Fruit fly (Drosophila melanogaster): ENCODE data around the gene tll.
A peak's percentile ranks its signal among the peaks of the same experiment; 100 is the strongest.

The tll gene

DNA sequence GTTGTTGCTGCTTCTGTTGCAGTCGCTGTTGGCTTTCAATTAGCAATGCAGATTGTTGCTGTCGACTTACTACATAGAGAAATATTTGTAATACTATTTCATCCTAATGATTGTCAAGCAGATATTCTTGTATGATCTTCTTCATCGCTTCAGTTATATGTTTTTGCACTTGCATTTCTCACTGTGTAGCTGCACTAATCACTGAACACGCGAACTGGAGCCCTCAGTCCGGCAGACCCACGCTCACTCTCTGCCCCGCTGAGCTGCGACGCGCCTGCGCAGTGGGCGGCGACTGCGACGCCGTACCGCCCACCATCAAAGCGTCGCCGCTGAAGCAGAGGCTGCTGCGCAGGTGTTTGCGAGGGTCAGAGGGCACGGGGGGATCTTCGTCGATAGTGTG is 22.6 kb downstream of the tll start (continued):
- TF ChIP-seq CG7928 (GFP tag; optimal IDR thresholded peaks at IDR 0.05) (no peak), CG17612 (GFP tag; IDR thresholded peaks at IDR 0.05) (no peak), run (tag; optimal IDR thresholded peaks at IDR 0.05) (no peak), danr (GFP tag; IDR thresholded peaks at IDR 0.05) (no peak), CG10274 (GFP tag; optimal IDR thresholded peaks at IDR 0.05) (no peak), dmrt99B (tag; optimal IDR thresholded peaks at IDR 0.05) (peak; percentile 38), CG10959 (GFP tag; IDR thresholded peaks at IDR 0.05) (no peak), phol (tag; optimal IDR thresholded peaks at IDR 0.05) (peak; percentile 19), dm (GFP tag; optimal IDR thresholded peaks at IDR 0.05) (no peak), Dip2 (GFP tag; IDR thresholded peaks at IDR 0.05) (no peak), Trl (optimal IDR thresholded peaks at IDR 0.05) (no peak), Trl (GFP tag; optimal IDR thresholded peaks at IDR 0.05) (no peak), luna (GFP tag; optimal IDR thresholded peaks at IDR 0.05) (no peak), Side (GFP tag; optimal IDR thresholded peaks at IDR 0.05) (no peak), fd3F (GFP tag; optimal IDR thresholded peaks at IDR 0.05) (no peak), z (GFP tag; IDR thresholded peaks at IDR 0.05) (0 out of 3 replicates have a peak, but pooled peaks have one; percentile 11), ci (GFP tag; IDR thresholded peaks at IDR 0.05) (peak; percentile 63; the same call in 2 of the 3 replicates), pan (optimal IDR thresholded peaks at IDR 0.05) (no peak), pan (GFP tag; optimal IDR thresholded peaks at IDR 0.05 in 1 of 2, IDR thresholded peaks at IDR 0.05 in 1 of 2) (peak in 1 of 2 experiments; percentile 28), Adf1 (GFP tag; IDR thresholded peaks at IDR 0.05) (peak; percentile 87), CG18011 (GFP tag; optimal IDR thresholded peaks at IDR 0.05) (no peak)

dm6 chr3R:30876136-30876683 is 24.1 kb downstream of the tll start, which contains the start of gene CG15546:
Gene CG15546, minus strand, starts transcription at chr3R:30876186.
- no peak for TF ChIP-seq CG2199 (GFP tag; IDR thresholded peaks at IDR 0.05)
- TF ChIP-seq lmd (GFP tag; IDR thresholded peaks at IDR 0.05), result no peak; the same call in 1 of the 2 replicates
- no peak for TF ChIP-seq Ravus (GFP tag; IDR thresholded peaks at IDR 0.05)
- TF ChIP-seq CG10565 (GFP tag; optimal IDR thresholded peaks at IDR 0.05), result no peak
- TF ChIP-seq CG15011 (GFP tag; optimal IDR thresholded peaks at IDR 0.05), result no peak
- TF ChIP-seq CG8388 (GFP tag; optimal IDR thresholded peaks at IDR 0.05), result no peak
- TF ChIP-seq Fer3 (tag; optimal IDR thresholded peaks at IDR 0.05), result no peak
- TF ChIP-seq Hey (tag; optimal IDR thresholded peaks at IDR 0.05), result no peak
- no peak for TF ChIP-seq B-H2 (GFP tag; optimal IDR thresholded peaks at IDR 0.05)
- no peak for TF ChIP-seq HmgZ (tag; optimal IDR thresholded peaks at IDR 0.05)
- TF ChIP-seq Mrtf (GFP tag; IDR thresholded peaks at IDR 0.05), result 0 out of 3 replicates have a peak, but pooled peaks have one; percentile 21
- no peak for TF ChIP-seq Dll (GFP tag; IDR thresholded peaks at IDR 0.05; ENCODE audit: partially characterized antibody)
- TF ChIP-seq CG11085 (GFP tag; IDR thresholded peaks at IDR 0.05), result no peak
- no peak for TF ChIP-seq Ets97D (GFP tag; optimal IDR thresholded peaks at IDR 0.05)
- no peak for TF ChIP-seq ci (GFP tag; IDR thresholded peaks at IDR 0.05)
- TF ChIP-seq kah (GFP tag; optimal IDR thresholded peaks at IDR 0.05), result no peak
- TF ChIP-seq Aef1 (GFP tag; IDR thresholded peaks at IDR 0.05), result no peak
- no peak for TF ChIP-seq run (tag; optimal IDR thresholded peaks at IDR 0.05)
- TF ChIP-seq CG14014 (GFP tag; IDR thresholded peaks at IDR 0.05), result 0 out of 2 replicates have a peak, but pooled peaks have one; percentile 23
- TF ChIP-seq Gug (GFP tag; IDR thresholded peaks at IDR 0.05), result no peak
- no peak for TF ChIP-seq Mad (GFP tag; optimal IDR thresholded peaks at IDR 0.05)
- TF ChIP-seq ase (GFP tag; IDR thresholded peaks at IDR 0.05), result no peak
- TF ChIP-seq Adf1 (GFP tag; IDR thresholded peaks at IDR 0.05), result peak; percentile 6; the same call in 1 of the 2 replicates
- peak; percentile 0 for TF ChIP-seq sens (GFP tag)
- TF ChIP-seq Bgb (GFP tag; IDR thresholded peaks at IDR 0.05; ENCODE audit: partially characterized antibody), result no peak
- no peak for TF ChIP-seq peb (GFP tag; IDR thresholded peaks at IDR 0.05)
- no peak for TF ChIP-seq CG12942 (GFP tag; optimal IDR thresholded peaks at IDR 0.05)
- TF ChIP-seq NfI (GFP tag; optimal IDR thresholded peaks at IDR 0.05), result no peak
- TF ChIP-seq Elba2 (GFP tag; optimal IDR thresholded peaks at IDR 0.05), result no peak
- no peak for TF ChIP-seq tio (GFP tag; optimal IDR thresholded peaks at IDR 0.05)
- no peak for TF ChIP-seq Atf6 (GFP tag; IDR thresholded peaks at IDR 0.05)
- TF ChIP-seq bigmax (GFP tag; optimal IDR thresholded peaks at IDR 0.05), result no peak
- TF ChIP-seq Sox100B (GFP tag; optimal IDR thresholded peaks at IDR 0.05), result no peak
- TF ChIP-seq twi (tag; optimal IDR thresholded peaks at IDR 0.05), result no peak
